Fruit fly (Drosophila melanogaster): Measurements from ENCODE around the gene Peritrophin-15b.

The Peritrophin-15b gene

DNA sequence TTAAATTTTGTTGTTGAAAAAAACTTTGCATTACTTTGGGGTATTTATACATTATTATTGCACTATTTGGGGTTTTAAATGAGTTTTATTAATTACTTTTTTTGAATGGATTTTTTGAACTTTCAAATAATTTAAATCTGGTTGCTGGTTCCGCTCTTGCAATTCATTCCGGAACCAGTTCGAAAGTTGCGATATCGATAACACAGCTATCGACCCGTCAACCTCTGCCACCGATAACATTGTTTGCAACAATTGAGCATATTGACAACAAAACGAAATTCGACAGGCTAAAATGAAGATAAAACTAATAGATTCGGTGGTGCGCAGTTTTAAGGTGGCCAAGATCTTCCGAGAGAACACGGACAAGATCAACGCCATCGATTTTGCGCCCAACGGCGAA lies 20.5 kb downstream of the Peritrophin-15b start, which contains the start of gene Wdr82 (continued):
- no peak for TF ChIP-seq CG2678 (tag; optimal IDR thresholded peaks at IDR 0.05)
- no peak for TF ChIP-seq CrebB (tag; optimal IDR thresholded peaks at IDR 0.05)
- no peak for TF ChIP-seq CG5953 (GFP tag; IDR thresholded peaks at IDR 0.05)
- TF ChIP-seq Lim3 (GFP tag; IDR thresholded peaks at IDR 0.05), result no peak
- TF ChIP-seq ara (GFP tag; IDR thresholded peaks at IDR 0.05), result no peak
- peak; percentile 77 for TF ChIP-seq Dll (GFP tag; IDR thresholded peaks at IDR 0.05; ENCODE audit: partially characterized antibody)
- TF ChIP-seq CG10462 (GFP tag; optimal IDR thresholded peaks at IDR 0.05), result no peak
- no peak for TF ChIP-seq Rx (GFP tag; IDR thresholded peaks at IDR 0.05)
- no peak for TF ChIP-seq cato (GFP tag; optimal IDR thresholded peaks at IDR 0.05; ENCODE audit: borderline replicate concordance)
- TF ChIP-seq btn (GFP tag; optimal IDR thresholded peaks at IDR 0.05), result no peak
- TF ChIP-seq CG9932 (GFP tag; IDR thresholded peaks at IDR 0.05), result no peak
- no peak for TF ChIP-seq CG13123 (GFP tag; optimal IDR thresholded peaks at IDR 0.05)
- TF ChIP-seq CG14710 (tag; optimal IDR thresholded peaks at IDR 0.05), result peak; percentile 28
- no peak for TF ChIP-seq Fer3 (tag; optimal IDR thresholded peaks at IDR 0.05)
- no peak for TF ChIP-seq CG1233 (GFP tag; optimal IDR thresholded peaks at IDR 0.05)
- no peak for TF ChIP-seq Aef1 (GFP tag; IDR thresholded peaks at IDR 0.05)
- TF ChIP-seq CG31441 (GFP tag; IDR thresholded peaks at IDR 0.05), result no peak
- no peak for TF ChIP-seq CG18599 (GFP tag; optimal IDR thresholded peaks at IDR 0.05)
- no peak for TF ChIP-seq Meics (GFP tag; optimal IDR thresholded peaks at IDR 0.05)
- no peak for TF ChIP-seq z (GFP tag; IDR thresholded peaks at IDR 0.05)
- no peak for TF ChIP-seq CG12942 (GFP tag; optimal IDR thresholded peaks at IDR 0.05)
- TF ChIP-seq Dref (GFP tag; IDR thresholded peaks at IDR 0.05), result peak; percentile 85
- TF ChIP-seq hb (GFP tag; IDR thresholded peaks at IDR 0.05; ENCODE audit: partially characterized antibody), result no peak
- TF ChIP-seq CG11247 (GFP tag; IDR thresholded peaks at IDR 0.05), result no peak
- TF ChIP-seq usp (GFP tag; optimal IDR thresholded peaks at IDR 0.05), result no peak
- no peak for TF ChIP-seq Oaz (GFP tag; IDR thresholded peaks at IDR 0.05)
- no peak for TF ChIP-seq CG12769 (tag; optimal IDR thresholded peaks at IDR 0.05)
- no peak for TF ChIP-seq Pdp1 (GFP tag; optimal IDR thresholded peaks at IDR 0.05)
- peak; percentile 88 for TF ChIP-seq E2f2 (GFP tag; IDR thresholded peaks at IDR 0.05)
- TF ChIP-seq Atf-2 (GFP tag; optimal IDR thresholded peaks at IDR 0.05), result no peak
- no peak for TF ChIP-seq CG7556 (GFP tag; optimal IDR thresholded peaks at IDR 0.05)
- no peak for TF ChIP-seq CG9876 (GFP tag; optimal IDR thresholded peaks at IDR 0.05)
- no peak for TF ChIP-seq Kr (GFP tag; optimal IDR thresholded peaks at IDR 0.05)
- TF ChIP-seq CG11504 (tag; optimal IDR thresholded peaks at IDR 0.05), result peak; percentile 77
- TF ChIP-seq H2.0 (GFP tag; IDR thresholded peaks at IDR 0.05), result no peak
- TF ChIP-seq croc (GFP tag; conservative IDR thresholded peaks at IDR 0.05), result no peak
- TF ChIP-seq nerfin-2 (GFP tag; IDR thresholded peaks at IDR 0.05; ENCODE audit: partially characterized antibody), result peak; percentile 76; the same call in 1 of the 2 replicates
- TF ChIP-seq pan (optimal IDR thresholded peaks at IDR 0.05), result no peak
- no peak for TF ChIP-seq pan (GFP tag; optimal IDR thresholded peaks at IDR 0.05 in 1 of 2, IDR thresholded peaks at IDR 0.05 in 1 of 2)
- TF ChIP-seq mld (GFP tag; IDR thresholded peaks at IDR 0.05; ENCODE audit: partially characterized antibody), result peak; percentile 59; the same call in 1 of the 3 replicates
- no peak for TF ChIP-seq CG10274 (GFP tag; optimal IDR thresholded peaks at IDR 0.05)
- no peak for TF ChIP-seq Oli (tag; optimal IDR thresholded peaks at IDR 0.05)
- no peak for TF ChIP-seq CG17186 (GFP tag; optimal IDR thresholded peaks at IDR 0.05)
- TF ChIP-seq CG6254 (GFP tag; optimal IDR thresholded peaks at IDR 0.05), result no peak
- peak; percentile 36; the same call in 1 of the 2 replicates for TF ChIP-seq inv (GFP tag; IDR thresholded peaks at IDR 0.05; ENCODE audit: partially characterized antibody)
- peak; percentile 83 for TF ChIP-seq tna (GFP tag; IDR thresholded peaks at IDR 0.05; ENCODE audit: partially characterized antibody)
- no peak for TF ChIP-seq CG6175 (GFP tag; IDR thresholded peaks at IDR 0.05)
- TF ChIP-seq CG4328 (GFP tag; optimal IDR thresholded peaks at IDR 0.05), result no peak
- no peak for TF ChIP-seq Lpt (GFP tag; optimal IDR thresholded peaks at IDR 0.05)
- TF ChIP-seq CG9817 (tag; optimal IDR thresholded peaks at IDR 0.05), result no peak
- no peak for TF ChIP-seq CG10321 (GFP tag; IDR thresholded peaks at IDR 0.05)
- TF ChIP-seq tgo (GFP tag; IDR thresholded peaks at IDR 0.05), result no peak
